Worm (Caenorhabditis elegans): ENCODE measurements around the gene dnj-2.

dnj-2 gene

ce11 chrIV:11337021-11337420 lies 23.2 kb upstream of the dnj-2 start, which contains the start of gene F54E12.2 (continued):
- TF ChIP-seq lin-35 (GFP tag; optimal IDR thresholded peaks at IDR 0.05) = peak in 1 of 3 experiments; percentile 75
- peak; percentile 94 for TF ChIP-seq dpl-1 (GFP tag; optimal IDR thresholded peaks at IDR 0.05)
- peak; percentile 67 for TF ChIP-seq lin-26 (GFP tag; IDR thresholded peaks at IDR 0.05)
- TF ChIP-seq hmg-1.2 (GFP tag; IDR thresholded peaks at IDR 0.05) = peak; percentile 66
- TF ChIP-seq F57A8.1 (GFP tag; optimal IDR thresholded peaks at IDR 0.05) = no peak
- no peak for TF ChIP-seq dpff-1 (tag; optimal IDR thresholded peaks at IDR 0.05)
- TF ChIP-seq unc-62 (GFP tag; optimal IDR thresholded peaks at IDR 0.05) = no peak
- peak; percentile 91 for TF ChIP-seq hsf-1 (GFP tag; IDR thresholded peaks at IDR 0.05)
- TF ChIP-seq Y79H2A.3 (GFP tag; conservative IDR thresholded peaks at IDR 0.05) = peak; percentile 90
- peak; percentile 88 for TF ChIP-seq B0019.2 (GFP tag; conservative IDR thresholded peaks at IDR 0.05)
- no peak for TF ChIP-seq K12H6.12 (tag; optimal IDR thresholded peaks at IDR 0.05)
- TF ChIP-seq F23B12.7 (tag; optimal IDR thresholded peaks at IDR 0.05; ENCODE audit: insufficient read depth) = peak; percentile 7
- peak; percentile 88 for TF ChIP-seq rcor-1 (GFP tag; IDR thresholded peaks at IDR 0.05)
- TF ChIP-seq nhr-90 (tag; optimal IDR thresholded peaks at IDR 0.05) = no peak
- peak; percentile 86 for TF ChIP-seq Y53G8AR.9 (GFP tag; conservative IDR thresholded peaks at IDR 0.05)
- TF ChIP-seq somi-1 (GFP tag; optimal IDR thresholded peaks at IDR 0.05) = no peak
- TF ChIP-seq sdz-38 (tag; optimal IDR thresholded peaks at IDR 0.05) = no peak
- TF ChIP-seq rec-8 (tag; optimal IDR thresholded peaks at IDR 0.05) = no peak
- TF ChIP-seq F55B11.4 (tag; optimal IDR thresholded peaks at IDR 0.05; ENCODE audit: borderline replicate concordance, insufficient read depth) = no peak
- TF ChIP-seq zim-3 (tag; optimal IDR thresholded peaks at IDR 0.05) = no peak
- no peak for TF ChIP-seq nhr-120 (GFP tag; IDR thresholded peaks at IDR 0.05)
- TF ChIP-seq pbrm-1 (GFP tag; IDR thresholded peaks at IDR 0.05) = peak; percentile 78
- peak; percentile 98 for TF ChIP-seq efl-1 (GFP tag; optimal IDR thresholded peaks at IDR 0.05)
- no peak for TF ChIP-seq ztf-26 (tag; optimal IDR thresholded peaks at IDR 0.05)
- no peak for TF ChIP-seq snpc-4 (GFP tag; optimal IDR thresholded peaks at IDR 0.05)
- TF ChIP-seq snpc-4 (tag; optimal IDR thresholded peaks at IDR 0.05) = peak in 2 of 4 experiments; percentile 18 to 31
- no peak for TF ChIP-seq T26A5.8 (tag; optimal IDR thresholded peaks at IDR 0.05)
- no peak for TF ChIP-seq ceh-40 (GFP tag; IDR thresholded peaks at IDR 0.05)
- TF ChIP-seq nhr-179 (tag; optimal IDR thresholded peaks at IDR 0.05) = no peak
- 0 out of 2 replicates have a peak, but pooled peaks have one; percentile 46 for TF ChIP-seq attf-3 (GFP tag; conservative IDR thresholded peaks at IDR 0.05)
- peak; percentile 38 for TF ChIP-seq athp-1 (tag; optimal IDR thresholded peaks at IDR 0.05)
- TF ChIP-seq bed-2 (GFP tag; IDR thresholded peaks at IDR 0.05) = no peak
- TF ChIP-seq tlf-1 (GFP tag; optimal IDR thresholded peaks at IDR 0.05) = peak; percentile 90
- no peak for TF ChIP-seq let-526 (GFP tag; IDR thresholded peaks at IDR 0.05)
- TF ChIP-seq F33H1.4 (GFP tag; IDR thresholded peaks at IDR 0.05) = peak; percentile 99
- no peak for TF ChIP-seq zfh-2 (GFP tag; conservative IDR thresholded peaks at IDR 0.05)
- TF ChIP-seq madf-10 (tag; optimal IDR thresholded peaks at IDR 0.05) = no peak
- peak; percentile 99 for TF ChIP-seq madf-6 (GFP tag; IDR thresholded peaks at IDR 0.05)
- peak; percentile 57; the same call in 1 of the 2 replicates for TF ChIP-seq mcd-1 (GFP tag; IDR thresholded peaks at IDR 0.05)
- TF ChIP-seq tbx-9 (tag; optimal IDR thresholded peaks at IDR 0.05; ENCODE audit: borderline replicate concordance) = no peak
- no peak for TF ChIP-seq nhr-27 (tag; optimal IDR thresholded peaks at IDR 0.05)
- no peak for TF ChIP-seq mxl-1 (tag; optimal IDR thresholded peaks at IDR 0.05)
- TF ChIP-seq ceh-91 (GFP tag; IDR thresholded peaks at IDR 0.05) = peak; percentile 98
- TF ChIP-seq egl-44 (GFP tag; IDR thresholded peaks at IDR 0.05) = no peak
- TF ChIP-seq Y67H2A.10 (GFP tag; conservative IDR thresholded peaks at IDR 0.05) = peak; percentile 35; the same call in 1 of the 2 replicates
- TF ChIP-seq let-607 (tag; optimal IDR thresholded peaks at IDR 0.05) = no peak
- TF ChIP-seq ztf-3 (GFP tag; optimal IDR thresholded peaks at IDR 0.05) = no peak
- no peak for TF ChIP-seq sptf-2 (GFP tag; optimal IDR thresholded peaks at IDR 0.05)
- no peak for TF ChIP-seq hrde-1 (tag; optimal IDR thresholded peaks at IDR 0.05; ENCODE audit: borderline replicate concordance)
